Worm (Caenorhabditis elegans) whole organism, L2 larva: Measurements from ENCODE around the gene acdh-7.

Experiments
- ama-1 ChIP-seq: fragments of 150-350 bp; optimal IDR thresholded peaks from 2 replicates; lab custom pipeline; 2018; ENCODE audit warnings: inconsistent platforms
- dmd-4 ChIP-seq: sonication (generic microtip); optimal IDR thresholded peaks from 2 replicates; lab custom pipeline; 2017; ENCODE audit warnings: missing biosample characterization, missing genetic modification characterization
- elt-3 ChIP-seq: sonication (generic microtip); optimal IDR thresholded peaks from 2 replicates; lab custom pipeline; 2017; ENCODE audit warnings: missing biosample characterization, missing genetic modification characterization
- nhr-25 ChIP-seq: fragments of 150-350 bp; sonication (generic microtip); optimal IDR thresholded peaks from 3 replicates; lab custom pipeline; 2014; ENCODE audit warnings: missing biosample characterization, missing genetic modification characterization
- skn-1 ChIP-seq: sonication (generic microtip); optimal IDR thresholded peaks from 2 replicates; lab custom pipeline; 2017; ENCODE audit warnings: missing biosample characterization, missing genetic modification characterization
- ztf-4 ChIP-seq: fragments of 150-350 bp; optimal IDR thresholded peaks from 2 replicates; lab custom pipeline; 2014; ENCODE audit warnings: missing biosample characterization, missing genetic modification characterization

ce11 chrX:17178239-17178638, 38.7 kb downstream of the acdh-7 start, which contains the start of gene B0302.2:
- TF ChIP-seq ztf-4: no peak
- no peak for TF ChIP-seq nhr-25
- no peak for TF ChIP-seq skn-1 (tag; lab: Kevin White, UChicago)
- TF ChIP-seq ama-1 (lab: Kevin White, UChicago): no peak
- TF ChIP-seq elt-3 (tag; lab: Kevin White, UChicago): no peak
- no peak for TF ChIP-seq dmd-4
